Worm (Caenorhabditis elegans): Measurements from ENCODE around the gene R10E8.6.

DNA sequence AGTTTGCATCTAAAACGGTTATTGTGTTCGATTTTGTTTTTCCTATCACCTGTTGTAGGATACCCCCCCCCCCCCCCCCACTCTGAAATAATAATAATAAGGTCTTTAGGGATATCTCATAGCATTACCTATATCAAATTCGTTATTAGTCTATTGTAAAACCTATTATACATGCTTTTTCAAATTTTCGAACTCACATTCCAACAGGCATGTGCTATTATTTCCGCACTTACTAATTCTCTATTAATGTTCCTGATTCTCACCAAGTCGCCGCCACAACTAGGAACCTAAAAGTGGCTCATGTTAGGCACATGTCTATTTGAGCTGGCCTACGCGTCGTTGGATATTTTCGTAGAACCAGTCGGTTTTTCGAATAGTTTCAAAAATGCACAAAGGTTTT lies 4.2 kb upstream of the R10E8.6 start, which contains the start of gene Y37H2C.4:
- TF ChIP-seq jun-1 (tag; optimal IDR thresholded peaks at IDR 0.05) (no peak), D1046.2 (GFP tag; IDR thresholded peaks at IDR 0.05) (no peak), cey-2 (tag; optimal IDR thresholded peaks at IDR 0.05; ENCODE audit: borderline replicate concordance, insufficient read depth) (no peak), snpc-4 (tag; optimal IDR thresholded peaks at IDR 0.05) (no peak), spr-3 (GFP tag; optimal IDR thresholded peaks at IDR 0.05) (no peak), ama-1 (optimal IDR thresholded peaks at IDR 0.05) (no peak), mdl-1 (tag; optimal IDR thresholded peaks at IDR 0.05) (no peak), egl-27 (tag; optimal IDR thresholded peaks at IDR 0.05) (no peak), lin-15B (tag; optimal IDR thresholded peaks at IDR 0.05) (no peak), arid-1 (GFP tag; conservative IDR thresholded peaks at IDR 0.05) (no peak), unc-62 (GFP tag; optimal IDR thresholded peaks at IDR 0.05 in 1 of 2) (no peak), unc-62 (tag; optimal IDR thresholded peaks at IDR 0.05) (no peak), ceh-82 (tag; optimal IDR thresholded peaks at IDR 0.05) (no peak)
